Worm (Caenorhabditis elegans): ENCODE measurements around the gene fbxa-77.

DNA sequence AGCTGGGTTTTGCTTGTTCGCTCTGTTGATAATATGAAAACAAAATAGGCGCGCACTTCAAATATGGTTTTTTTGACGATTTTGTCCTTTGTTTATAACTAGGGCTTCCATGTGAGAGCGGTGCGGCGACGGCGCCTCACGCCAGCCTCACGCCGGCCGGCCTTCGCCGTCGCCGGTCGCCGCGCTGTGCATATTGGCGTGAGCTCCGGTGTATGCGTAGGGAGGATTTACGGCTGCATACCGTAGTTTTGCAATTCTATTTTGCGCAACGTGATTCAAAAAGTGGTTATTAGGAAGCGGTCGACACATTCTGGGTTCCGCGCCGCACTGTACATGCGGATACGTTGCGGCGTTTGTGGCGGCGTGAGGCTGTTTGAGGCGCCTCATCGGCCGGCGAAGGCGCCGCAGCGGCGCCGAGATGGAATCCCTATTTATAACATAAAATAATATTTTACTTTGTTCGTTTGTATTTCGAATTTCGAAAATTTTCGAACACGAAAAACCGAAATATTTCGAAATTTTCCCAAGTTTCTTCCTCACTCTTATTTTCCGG is 35.1 kb upstream of the fbxa-77 start:
- TF ChIP-seq ztf-4 (tag; optimal IDR thresholded peaks at IDR 0.05) (no peak), nhr-12 (tag; optimal IDR thresholded peaks at IDR 0.05) (no peak)

Data from whole organism, L3 larva.